Worm (Caenorhabditis elegans): Measurements from ENCODE around the gene srd-36.
A peak's percentile ranks its signal among the peaks of the same experiment; 100 is the strongest.

The srd-36 gene

DNA sequence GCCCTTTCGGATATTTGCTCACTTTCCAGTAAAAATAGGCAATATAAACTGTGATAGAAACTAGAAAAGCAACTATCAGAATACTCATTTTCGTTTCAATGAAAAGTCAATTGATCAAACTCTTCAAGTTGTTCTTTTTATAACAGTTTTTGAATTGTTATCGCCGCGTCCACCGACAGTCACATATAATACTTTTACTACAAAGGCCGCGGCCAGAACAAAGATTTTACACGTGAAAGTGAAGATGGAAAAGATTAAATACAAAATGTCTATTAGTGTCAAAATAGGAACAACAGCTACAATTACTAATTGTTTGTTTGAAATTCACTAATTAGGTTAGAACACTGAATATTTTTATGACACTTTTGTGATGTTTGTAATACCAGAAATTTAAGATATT, 25.0 kb downstream of the srd-36 start, which contains the start of gene cyp-14A2:
Gene cyp-14A2, minus strand, starts transcription at position 101 of the 400 bp plus-strand sequence.
- no peak for TF ChIP-seq nhr-23 (tag; optimal IDR thresholded peaks at IDR 0.05)
- no peak for TF ChIP-seq mml-1 (tag; optimal IDR thresholded peaks at IDR 0.05)
- TF ChIP-seq aly-2 (tag; optimal IDR thresholded peaks at IDR 0.05), result no peak

DNA sequence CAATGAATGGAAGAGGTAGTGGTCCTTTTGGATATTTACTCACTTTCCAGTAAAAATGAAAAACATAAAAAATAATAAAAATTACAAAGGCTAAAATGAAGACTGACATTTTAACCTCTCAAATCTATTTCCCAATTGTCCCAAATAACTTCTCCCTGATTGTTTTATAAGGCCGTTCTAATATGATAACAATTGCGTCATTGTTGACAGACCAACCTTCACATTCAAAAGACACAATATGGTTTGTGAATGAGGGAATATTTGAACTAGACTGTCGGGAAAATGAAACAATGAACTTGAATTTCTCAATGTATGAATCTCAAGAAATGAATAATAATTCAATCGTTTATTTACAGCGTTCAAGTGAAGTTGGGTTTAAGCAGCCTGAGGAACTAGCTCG, 27.3 kb downstream of the srd-36 start, which contains the start of gene cyp-14A1:
Gene cyp-14A1, minus strand, starts transcription at position 126 of the 400 bp plus-strand sequence.
- peak; percentile 26 for TF ChIP-seq nhr-23 (tag; optimal IDR thresholded peaks at IDR 0.05)
- TF ChIP-seq skn-1 (tag; optimal IDR thresholded peaks at IDR 0.05), result no peak

- TF ChIP-seq hmg-11 (tag; optimal IDR thresholded peaks at IDR 0.05) (peak; percentile 84), fkh-10 (GFP tag; optimal IDR thresholded peaks at IDR 0.05) (peak; percentile 23), tbx-2 (tag; optimal IDR thresholded peaks at IDR 0.05) (peak; percentile 52), elt-2 (tag; optimal IDR thresholded peaks at IDR 0.05) (peak; percentile 49), elt-1 (tag; optimal IDR thresholded peaks at IDR 0.05) (no peak), pha-4 (tag; optimal IDR thresholded peaks at IDR 0.05) (peak; percentile 57), elt-3 (tag; optimal IDR thresholded peaks at IDR 0.05) (no peak), ceh-82 (tag; optimal IDR thresholded peaks at IDR 0.05) (peak; percentile 34), nhr-23 (tag; optimal IDR thresholded peaks at IDR 0.05) (peak; percentile 19), jun-1 (tag; optimal IDR thresholded peaks at IDR 0.05) (peak; percentile 55), ceh-16 (tag; optimal IDR thresholded peaks at IDR 0.05) (no peak), skn-1 (tag; optimal IDR thresholded peaks at IDR 0.05) (peak; percentile 17), lsy-12 (tag; optimal IDR thresholded peaks at IDR 0.05) (peak; percentile 55), lin-39 (tag; optimal IDR thresholded peaks at IDR 0.05) (peak; percentile 36), zag-1 (tag; optimal IDR thresholded peaks at IDR 0.05) (no peak), nhr-43 (tag; optimal IDR thresholded peaks at IDR 0.05; ENCODE audit: poor library complexity, severe bottlenecking) (peak; percentile 48), fos-1 (tag; optimal IDR thresholded peaks at IDR 0.05) (no peak), unc-62 (GFP tag; optimal IDR thresholded peaks at IDR 0.05) (peak; percentile 2), ztf-11 (tag; optimal IDR thresholded peaks at IDR 0.05) (no peak)
These were observed 30.0 kb downstream of the srd-36 start for ce11 chrX:13264550-13264949.

- TF ChIP-seq nfya-1 (tag; optimal IDR thresholded peaks at IDR 0.05; ENCODE audit: insufficient read depth), result no peak
- TF ChIP-seq nhr-237 (tag; optimal IDR thresholded peaks at IDR 0.05), result no peak
- no peak for TF ChIP-seq nhr-23 (tag; optimal IDR thresholded peaks at IDR 0.05)
- TF ChIP-seq eor-1 (tag; optimal IDR thresholded peaks at IDR 0.05), result no peak
- no peak for TF ChIP-seq fkh-2 (tag; optimal IDR thresholded peaks at IDR 0.05)
- no peak for TF ChIP-seq nhr-67 (tag; optimal IDR thresholded peaks at IDR 0.05)
These were observed 32.4 kb downstream of the srd-36 start, which contains the start of gene K09A11.1 for ce11 chrX:13262195-13262594. TSS of gene K09A11.1 (plus strand) at chrX:13262495.

DNA sequence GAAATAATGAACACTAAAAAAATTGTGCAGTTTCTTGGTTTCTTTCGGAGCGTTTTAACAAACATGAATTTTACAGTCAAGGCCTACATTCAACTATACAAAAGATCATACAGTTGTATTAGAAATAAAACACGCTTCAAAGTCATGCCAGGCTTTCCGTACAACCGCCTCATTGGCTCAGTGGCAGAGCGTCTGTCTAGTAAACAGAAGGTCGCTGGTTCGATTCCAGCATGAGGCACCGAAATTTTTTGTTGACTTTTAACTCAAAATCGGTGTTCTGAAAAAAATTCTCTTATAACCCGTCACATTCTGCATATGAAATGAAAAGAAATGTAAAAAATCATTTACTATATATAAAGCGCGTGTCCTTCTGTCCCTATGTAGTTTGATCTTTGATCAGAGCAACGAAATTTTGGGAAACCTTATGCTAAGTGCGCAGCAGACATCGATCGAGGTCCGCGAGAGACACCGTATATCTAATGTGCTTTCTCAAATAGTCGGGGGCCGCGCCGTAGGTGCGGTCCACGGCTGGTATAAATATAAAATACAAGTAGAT, 33.5 kb downstream of the srd-36 start:
- peak; percentile 23 for TF ChIP-seq elt-2 (tag; optimal IDR thresholded peaks at IDR 0.05)
- peak; percentile 21 for TF ChIP-seq pqm-1 (tag; optimal IDR thresholded peaks at IDR 0.05)

ce11 chrX:13257577-13257976, 37.0 kb downstream of the srd-36 start, which contains the start of gene K08H2.10:
TSS of gene K08H2.10 (plus strand) at chrX:13257806.
- no peak for TF ChIP-seq nhr-43 (tag; optimal IDR thresholded peaks at IDR 0.05; ENCODE audit: poor library complexity, severe bottlenecking)
- TF ChIP-seq jun-1 (tag; optimal IDR thresholded peaks at IDR 0.05), result peak; percentile 43
- no peak for TF ChIP-seq ceh-16 (tag; optimal IDR thresholded peaks at IDR 0.05)
- peak; percentile 97 for TF ChIP-seq elt-2 (tag; optimal IDR thresholded peaks at IDR 0.05)
- no peak for TF ChIP-seq nhr-237 (tag; optimal IDR thresholded peaks at IDR 0.05)
- no peak for TF ChIP-seq zag-1 (tag; optimal IDR thresholded peaks at IDR 0.05)
- peak; percentile 45 for TF ChIP-seq pqm-1 (tag; optimal IDR thresholded peaks at IDR 0.05)
- TF ChIP-seq tbx-2 (tag; optimal IDR thresholded peaks at IDR 0.05), result no peak
- TF ChIP-seq aly-2 (tag; optimal IDR thresholded peaks at IDR 0.05), result no peak
- no peak for TF ChIP-seq ama-1 (optimal IDR thresholded peaks at IDR 0.05)

DNA sequence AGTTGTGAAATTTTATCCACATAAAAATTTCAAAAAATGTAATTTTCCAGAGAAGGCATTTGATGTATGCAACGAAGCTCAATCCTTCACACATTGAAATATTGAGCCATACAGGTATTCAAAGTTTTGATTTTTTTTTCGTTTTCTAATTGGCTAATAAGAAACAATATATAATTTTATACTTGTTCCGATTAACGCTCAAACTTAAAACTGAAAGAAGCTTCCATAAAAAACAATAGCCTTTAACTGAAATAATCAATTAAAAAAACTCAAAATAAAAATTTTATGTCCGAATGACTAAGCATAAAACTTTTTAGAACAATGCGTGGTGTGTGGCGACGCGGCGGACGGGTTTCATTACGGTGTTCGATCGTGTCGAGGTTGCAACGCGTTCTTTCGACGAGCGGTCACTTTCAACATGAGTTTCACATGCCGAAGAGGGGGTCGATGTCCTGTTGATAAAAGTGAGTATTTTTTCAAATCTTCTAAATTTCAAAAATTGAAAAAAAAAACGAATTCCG, 42.6 kb downstream of the srd-36 start, which contains the start of gene nhr-32:
Gene nhr-32, plus strand, starts transcription at position 51 of the 521 bp plus-strand sequence.
- no peak for TF ChIP-seq nhr-12 (tag; optimal IDR thresholded peaks at IDR 0.05)
- TF ChIP-seq nhr-43 (tag; optimal IDR thresholded peaks at IDR 0.05; ENCODE audit: poor library complexity, severe bottlenecking), result peak; percentile 14
